Fruit fly (Drosophila melanogaster) whole organism, embryonic: ENCODE data around the gene CG42699.

Experiments
- Adf1 ChIP-seq: fragments of 200-800 bp; sonication (Bioruptor generic); IDR thresholded peaks from 2 replicates; pipeline ENCODE4 v1.3.6; 2022; ENCODE audit warnings: missing biosample characterization, missing genetic modification characterization
- Asciz ChIP-seq: fragments of 200-800 bp; sonication (Bioruptor generic); optimal IDR thresholded peaks from 2 replicates; lab custom pipeline; 2017; ENCODE audit warnings: missing biosample characterization, mild to moderate bottlenecking, missing genetic modification characterization, missing genetic modification reagents
- Bgb ChIP-seq: fragments of 200-800 bp; sonication (Bioruptor generic); IDR thresholded peaks from 2 replicates; pipeline ENCODE4 v1.3.6; 2022; ENCODE audit warnings: missing biosample characterization, missing genetic modification characterization; ENCODE audit not compliant: partially characterized antibody
- CG10366 ChIP-seq: fragments of 200-800 bp; sonication (Bioruptor generic); IDR thresholded peaks from 2 replicates; pipeline ENCODE4 v1.3.6; 2022; ENCODE audit warnings: missing biosample characterization, missing genetic modification characterization
- CG11695 ChIP-seq: fragments of 200-800 bp; sonication (Bioruptor generic); IDR thresholded peaks from 3 replicates; pipeline ENCODE4 v1.3.6; 2022; ENCODE audit warnings: missing biosample characterization, missing genetic modification characterization
- CG12155 ChIP-seq: fragments of 200-800 bp; sonication (Bioruptor generic); optimal IDR thresholded peaks from 3 replicates; lab custom pipeline; 2016; ENCODE audit warnings: missing biosample characterization, missing genetic modification characterization
- CG12236 ChIP-seq: fragments of 200-800 bp; sonication (Bioruptor generic); optimal IDR thresholded peaks from 2 replicates; lab custom pipeline; 2016; ENCODE audit warnings: missing biosample characterization, missing genetic modification characterization
- CG14014 ChIP-seq: fragments of 200-800 bp; sonication (Bioruptor generic); IDR thresholded peaks from 2 replicates; pipeline ENCODE4 v1.3.6; 2022; ENCODE audit warnings: missing biosample characterization, missing genetic modification characterization
- CG14050 ChIP-seq: fragments of 200-800 bp; sonication (Bioruptor generic); IDR thresholded peaks from 3 replicates; pipeline ENCODE4 v1.3.6; 2022; ENCODE audit warnings: missing biosample characterization, missing genetic modification characterization
- CG14965 ChIP-seq: fragments of 200-800 bp; sonication (Bioruptor generic); optimal IDR thresholded peaks from 2 replicates; lab custom pipeline; 2016; ENCODE audit warnings: missing biosample characterization, missing genetic modification characterization, borderline replicate concordance
- CG1832 ChIP-seq: fragments of 200-800 bp; sonication (Bioruptor generic); optimal IDR thresholded peaks from 2 replicates; lab custom pipeline; 2017; ENCODE audit warnings: missing biosample characterization, mild to moderate bottlenecking, missing genetic modification characterization, inconsistent platforms
- CG18599 ChIP-seq: fragments of 200-800 bp; sonication (Bioruptor generic); optimal IDR thresholded peaks from 3 replicates; lab custom pipeline; 2017; ENCODE audit warnings: missing biosample characterization, missing genetic modification characterization, mild to moderate bottlenecking, moderate library complexity, missing genetic modification reagents
- CG2120 ChIP-seq: fragments of 200-800 bp; sonication (Bioruptor generic); optimal IDR thresholded peaks from 3 replicates; lab custom pipeline; 2016; ENCODE audit warnings: missing biosample characterization, missing genetic modification characterization
- CG34376 ChIP-seq: fragments of 200-800 bp; sonication (Bioruptor generic); optimal IDR thresholded peaks from 2 replicates; lab custom pipeline; 2018; ENCODE audit warnings: missing biosample characterization, mild to moderate bottlenecking, missing genetic modification characterization
- CG4424 ChIP-seq: fragments of 200-800 bp; sonication (Bioruptor generic); optimal IDR thresholded peaks from 3 replicates; lab custom pipeline; 2016; ENCODE audit warnings: missing biosample characterization, missing genetic modification characterization
- CG4854 ChIP-seq: fragments of 200-800 bp; sonication (Bioruptor generic); optimal IDR thresholded peaks from 2 replicates; lab custom pipeline; 2016; ENCODE audit warnings: missing biosample characterization, missing genetic modification characterization, inconsistent platforms
- CG5953 ChIP-seq: fragments of 200-800 bp; sonication (Bioruptor generic); IDR thresholded peaks from 2 replicates; pipeline ENCODE4 v1.3.6; 2022; ENCODE audit warnings: missing biosample characterization, missing genetic modification characterization
- CG6765 ChIP-seq: fragments of 200-800 bp; sonication (Bioruptor generic); optimal IDR thresholded peaks from 3 replicates; lab custom pipeline; 2017; ENCODE audit warnings: missing biosample characterization, mild to moderate bottlenecking, missing genetic modification characterization
- CG7556 ChIP-seq: fragments of 200-800 bp; sonication (Bioruptor generic); optimal IDR thresholded peaks from 2 replicates; lab custom pipeline; 2017; ENCODE audit warnings: missing biosample characterization, mild to moderate bottlenecking, missing genetic modification characterization
- CG7786 ChIP-seq: fragments of 200-800 bp; sonication (Bioruptor generic); optimal IDR thresholded peaks from 2 replicates; lab custom pipeline; 2016; ENCODE audit warnings: missing biosample characterization, missing genetic modification characterization
- CG8290 ChIP-seq, 3 experiments: fragments of 200-800 bp; sonication (Bioruptor generic); optimal IDR thresholded peaks; 2 replicates each; lab custom pipeline; 2016 to 2019; ENCODE audit warnings: missing biosample characterization in 3 of 3, missing genetic modification characterization in 3 of 3, mild to moderate bottlenecking in 2 of 3, moderate library complexity in 1 of 3
- CG9797 ChIP-seq: fragments of 200-800 bp; sonication (Bioruptor generic); optimal IDR thresholded peaks from 3 replicates; lab custom pipeline; 2018; ENCODE audit warnings: missing biosample characterization, mild to moderate bottlenecking, missing genetic modification characterization
- Drgx ChIP-seq: fragments of 200-800 bp; sonication (Bioruptor generic); IDR thresholded peaks from 2 replicates; pipeline ENCODE4 v1.3.6; 2022; ENCODE audit warnings: missing biosample characterization, missing genetic modification characterization
- Hmr ChIP-seq: fragments of 200-800 bp; sonication (Bioruptor generic); optimal IDR thresholded peaks from 3 replicates; lab custom pipeline; 2017; ENCODE audit warnings: mild to moderate bottlenecking, missing biosample characterization, missing genetic modification reagents, missing genetic modification characterization
- Hr51 ChIP-seq, 2 experiments: fragments of 200-800 bp; sonication (Bioruptor generic); optimal IDR thresholded peaks; 2 replicates in 1 of 2; 3 replicates in 1 of 2; lab custom pipeline; 2016 to 2018; ENCODE audit warnings: missing biosample characterization in 2 of 2, missing genetic modification characterization in 2 of 2, mild to moderate bottlenecking in 1 of 2, moderate library complexity in 1 of 2
- Mad ChIP-seq: fragments of 200-800 bp; sonication (Bioruptor generic); optimal IDR thresholded peaks from 2 replicates; lab custom pipeline; 2016; ENCODE audit warnings: missing biosample characterization, missing genetic modification characterization
- NK7.1 ChIP-seq: fragments of 200-800 bp; sonication (Bioruptor generic); optimal IDR thresholded peaks from 3 replicates; lab custom pipeline; 2016; ENCODE audit warnings: missing biosample characterization, missing genetic modification characterization
- Oli ChIP-seq: fragments of 200-800 bp; sonication (Bioruptor generic); optimal IDR thresholded peaks from 2 replicates; lab custom pipeline; 2018; ENCODE audit warnings: missing biosample characterization, mild to moderate bottlenecking, missing genetic modification characterization, moderate library complexity
- Pdp1 ChIP-seq, 2 experiments: fragments of 200-800 bp; sonication (Bioruptor generic); optimal IDR thresholded peaks; 3 replicates each; lab custom pipeline; 2016; ENCODE audit warnings: missing biosample characterization in 2 of 2, missing genetic modification characterization in 2 of 2, mild to moderate bottlenecking in 1 of 2, moderate library complexity in 1 of 2
- amos ChIP-seq: fragments of 200-800 bp; sonication (Bioruptor generic); IDR thresholded peaks from 2 replicates; pipeline ENCODE4 v1.3.6; 2022; ENCODE audit warnings: missing biosample characterization, missing genetic modification characterization; ENCODE audit not compliant: partially characterized antibody
- ase ChIP-seq: fragments of 200-800 bp; sonication (Bioruptor generic); IDR thresholded peaks from 3 replicates; pipeline ENCODE4 v1.3.6; 2022; ENCODE audit warnings: missing biosample characterization, missing genetic modification characterization
- bowl ChIP-seq: fragments of 200-800 bp; sonication (Bioruptor generic); IDR thresholded peaks from 2 replicates; pipeline ENCODE4 v1.3.6; 2022; ENCODE audit warnings: missing biosample characterization, missing genetic modification characterization
- cad ChIP-seq: fragments of >200 bp; optimal IDR thresholded peaks from 2 replicates; lab custom pipeline; 2017; ENCODE audit warnings: missing biosample characterization, missing genetic modification characterization
- cato ChIP-seq: fragments of 200-800 bp; sonication (Bioruptor generic); optimal IDR thresholded peaks from 2 replicates; lab custom pipeline; 2016; ENCODE audit warnings: missing biosample characterization, missing genetic modification characterization, borderline replicate concordance
- crp ChIP-seq, 2 experiments: fragments of 200-800 bp; sonication (Bioruptor generic); optimal IDR thresholded peaks; 2 replicates in 1 of 2; 3 replicates in 1 of 2; lab custom pipeline; 2017; ENCODE audit warnings: missing biosample characterization in 2 of 2, missing genetic modification characterization in 2 of 2, mild to moderate bottlenecking in 1 of 2, moderate library complexity in 1 of 2
- hkb ChIP-seq, 2 experiments: fragments of 200-800 bp in 1 of 2; fragments of >200 bp in 1 of 2; sonication (Bioruptor generic) in 1 of 2; IDR thresholded peaks in 1 of 2; optimal IDR thresholded peaks in 1 of 2; 2 replicates each; pipeline versions ENCODE4 v1.3.6 to Lab custom; 2017 to 2022; ENCODE audit warnings: missing biosample characterization in 1 of 2, missing genetic modification characterization in 1 of 2
- jigr1 ChIP-seq: fragments of 200-800 bp; sonication (Bioruptor generic); IDR thresholded peaks from 3 replicates; pipeline ENCODE4 v1.3.6; 2022; ENCODE audit warnings: missing biosample characterization, missing genetic modification characterization
- jing ChIP-seq: fragments of 200-800 bp; sonication (Bioruptor generic); optimal IDR thresholded peaks from 2 replicates; lab custom pipeline; 2018; ENCODE audit warnings: missing biosample characterization, mild to moderate bottlenecking, missing genetic modification characterization
- klu ChIP-seq: fragments of 200-800 bp; sonication (Bioruptor generic); IDR thresholded peaks from 2 replicates; pipeline ENCODE4 v1.3.6; 2022; ENCODE audit warnings: missing biosample characterization, missing genetic modification characterization
- org-1 ChIP-seq: fragments of 200-800 bp; sonication (Bioruptor generic); optimal IDR thresholded peaks from 2 replicates; lab custom pipeline; 2017; ENCODE audit warnings: missing biosample characterization, missing genetic modification characterization
- p53 ChIP-seq: fragments of 200-800 bp; sonication (Bioruptor generic); optimal IDR thresholded peaks from 2 replicates; lab custom pipeline; 2016; ENCODE audit warnings: missing biosample characterization, missing genetic modification characterization
- pan ChIP-seq, 4 experiments: fragments of >200 bp in 3 of 4; fragments of 200-800 bp in 1 of 4; sonication (Bioruptor generic) in 1 of 4; optimal IDR thresholded peaks in 3 of 4; IDR thresholded peaks in 1 of 4; 2 replicates each; pipeline versions ENCODE4 v1.3.6 to Lab custom; 2017 to 2022; ENCODE audit warnings: missing biosample characterization in 2 of 4, missing genetic modification characterization in 2 of 4, mixed read lengths in 1 of 4
- row ChIP-seq: fragments of 200-800 bp; sonication (Bioruptor generic); IDR thresholded peaks from 3 replicates; pipeline ENCODE4 v1.3.6; 2022; ENCODE audit warnings: missing biosample characterization, missing genetic modification characterization
- schlank ChIP-seq: fragments of 200-800 bp; sonication (Bioruptor generic); optimal IDR thresholded peaks from 2 replicates; lab custom pipeline; 2018; ENCODE audit warnings: missing biosample characterization, mild to moderate bottlenecking, missing genetic modification characterization
- ssp ChIP-seq: fragments of 200-800 bp; sonication (Bioruptor generic); IDR thresholded peaks from 2 replicates; pipeline ENCODE4 v1.3.6; 2022; ENCODE audit warnings: missing biosample characterization, missing genetic modification characterization
- ttk ChIP-seq: fragments of 200-800 bp; sonication (Bioruptor generic); IDR thresholded peaks from 2 replicates; pipeline ENCODE4 v2.1.2; 2022; ENCODE audit warnings: missing biosample characterization, missing genetic modification characterization
- usp ChIP-seq: fragments of >200 bp; optimal IDR thresholded peaks from 2 replicates; lab custom pipeline; 2017; ENCODE audit warnings: missing biosample characterization, missing genetic modification characterization
- vvl ChIP-seq: fragments of 200-800 bp; sonication (Bioruptor generic); IDR thresholded peaks from 2 replicates; pipeline ENCODE4 v1.3.6; 2022; ENCODE audit warnings: missing biosample characterization, missing genetic modification characterization

The CG42699 gene

dm6 chrX:5737157-5737556, 27.2 kb upstream of the CG42699 start (continued):
- peak; percentile 27; the same call in 1 of the 3 replicates for TF ChIP-seq ase (GFP tag; lab: Robert Waterston, UW)
- no peak for TF ChIP-seq CG34376 (GFP tag; lab: Kevin White, UChicago)
- TF ChIP-seq cato (GFP tag; lab: Kevin White, UChicago), result no peak
- peak; percentile 8 for TF ChIP-seq CG6765
- no peak for TF ChIP-seq bowl
- TF ChIP-seq amos (GFP tag; lab: Robert Waterston, UW), result no peak; the same call in 1 of the 2 replicates
- TF ChIP-seq p53 (GFP tag; lab: Kevin White, UChicago), result no peak
- peak; percentile 47; the same call in 1 of the 3 replicates for TF ChIP-seq row (GFP tag; lab: Robert Waterston, UW)
- TF ChIP-seq Oli (tag; lab: Kevin White, UChicago), result peak; percentile 6
- peak; percentile 37; the same call in 1 of the 2 replicates for TF ChIP-seq Bgb (GFP tag; lab: Robert Waterston, UW)
- peak; percentile 21 for TF ChIP-seq CG2120 (GFP tag; lab: Kevin White, UChicago)
- peak; percentile 59 for TF ChIP-seq Drgx
- no peak for TF ChIP-seq ssp (GFP tag; lab: Robert Waterston, UW)
- no peak for TF ChIP-seq hkb (optimal IDR thresholded peaks at IDR 0.05; lab: Kevin White, UChicago)
- TF ChIP-seq hkb (GFP tag; IDR thresholded peaks at IDR 0.05; lab: Robert Waterston, UW), result peak; percentile 54; the same call in 1 of the 2 replicates
- peak; percentile 81 for TF ChIP-seq Adf1 (GFP tag; lab: Robert Waterston, UW)
- peak; percentile 70 for TF ChIP-seq CG1832 (GFP tag; lab: Kevin White, UChicago)
- TF ChIP-seq CG14050 (GFP tag; lab: Robert Waterston, UW), result 0 out of 3 replicates have a peak, but pooled peaks have one; percentile 16
- no peak for TF ChIP-seq usp (GFP tag; lab: Kevin White, UChicago)
- TF ChIP-seq Hr51 (GFP tag; optimal IDR thresholded peaks at IDR 0.05; lab: Kevin White, UChicago), result peak in 1 of 2 experiments; percentile 2
- TF ChIP-seq CG14014, result 0 out of 2 replicates have a peak, but pooled peaks have one; percentile 8
- TF ChIP-seq ttk, result peak; percentile 33; the same call in 1 of the 2 replicates
- TF ChIP-seq CG9797 (GFP tag; lab: Kevin White, UChicago), result no peak
- TF ChIP-seq klu (GFP tag; lab: Robert Waterston, UW), result 0 out of 2 replicates have a peak, but pooled peaks have one; percentile 42
- no peak for TF ChIP-seq Pdp1 (GFP tag; optimal IDR thresholded peaks at IDR 0.05; lab: Kevin White, UChicago)
- TF ChIP-seq jing, result no peak
- peak; percentile 76 for TF ChIP-seq vvl (GFP tag; lab: Robert Waterston, UW)
- TF ChIP-seq CG7786, result no peak
- 0 out of 3 replicates have a peak, but pooled peaks have one; percentile 36 for TF ChIP-seq CG11695 (GFP tag; lab: Robert Waterston, UW)
- TF ChIP-seq jigr1 (GFP tag; lab: Robert Waterston, UW), result no peak
- no peak for TF ChIP-seq Asciz (GFP tag; lab: Kevin White, UChicago)
- TF ChIP-seq CG18599, result peak; percentile 57
- TF ChIP-seq crp (GFP tag; optimal IDR thresholded peaks at IDR 0.05; lab: Kevin White, UChicago), result no peak
- TF ChIP-seq Mad (GFP tag; lab: Kevin White, UChicago), result no peak
- TF ChIP-seq CG12155 (GFP tag; lab: Kevin White, UChicago), result peak; percentile 12
- TF ChIP-seq CG5953 (GFP tag; lab: Robert Waterston, UW), result 0 out of 2 replicates have a peak, but pooled peaks have one; percentile 4
- TF ChIP-seq CG8290 (GFP tag; optimal IDR thresholded peaks at IDR 0.05; lab: Kevin White, UChicago), result no peak
- peak in 1 of 2 experiments; percentile 61 for TF ChIP-seq CG8290 (tag; optimal IDR thresholded peaks at IDR 0.05; lab: Kevin White, UChicago)
- TF ChIP-seq CG4424, result peak; percentile 22
- TF ChIP-seq CG7556 (GFP tag; lab: Kevin White, UChicago), result no peak
- TF ChIP-seq NK7.1, result no peak
- no peak for TF ChIP-seq schlank
- no peak for TF ChIP-seq cad (GFP tag; lab: Kevin White, UChicago)
- no peak for TF ChIP-seq CG12236 (GFP tag; lab: Kevin White, UChicago)
- TF ChIP-seq Hmr, result peak; percentile 9
- no peak for TF ChIP-seq CG4854 (GFP tag; lab: Kevin White, UChicago)
- TF ChIP-seq CG14965 (GFP tag; lab: Kevin White, UChicago), result no peak
- no peak for TF ChIP-seq pan (optimal IDR thresholded peaks at IDR 0.05; lab: Kevin White, UChicago)
- peak in 1 of 2 experiments; percentile 38 for TF ChIP-seq pan (GFP tag; optimal IDR thresholded peaks at IDR 0.05 in 1 of 2, IDR thresholded peaks at IDR 0.05 in 1 of 2)
- TF ChIP-seq org-1 (GFP tag; lab: Kevin White, UChicago), result no peak
- TF ChIP-seq CG10366, result 0 out of 2 replicates have a peak, but pooled peaks have one; percentile 11
